Worm (Caenorhabditis elegans) whole organism, L4/young adult: ENCODE measurements around the gene H12D21.10.
"Not testable (repeated sequence)": the region's sequence is repeated elsewhere in the genome, so short reads cannot be mapped to it uniquely, and the experiment has no call there.

Experiments used
- W03F9.2 ChIP-seq: fragments of 150-350 bp; optimal IDR thresholded peaks from 2 replicates; lab custom pipeline; 2014; ENCODE audit warnings: missing biosample characterization, missing genetic modification characterization
- dao-5 ChIP-seq: sonication (generic microtip); optimal IDR thresholded peaks from 2 replicates; lab custom pipeline; 2016; ENCODE audit warnings: missing genotype, missing genetic modification characterization, moderate library complexity, missing compliant biosample characterization
- him-1 ChIP-seq: sonication (generic microtip); optimal IDR thresholded peaks from 2 replicates; lab custom pipeline; 2016; ENCODE audit warnings: missing genotype, missing genetic modification reagents, missing genetic modification characterization, missing compliant biosample characterization

H12D21.10 gene

ce11 chrV:14899545-14899944 lies at the start of gene H12D21.10:
Gene H12D21.10, plus strand, starts transcription at chrV:14899804.
- no peak for TF ChIP-seq him-1 (tag; lab: Kevin White, UChicago)

- TF ChIP-seq W03F9.2 (no peak), him-1 (tag; lab: Kevin White, UChicago) (no peak), dao-5 (tag; lab: Kevin White, UChicago) (no peak)
Measured at ce11 chrV:14850530-14850929, 49.1 kb upstream of the H12D21.10 start.

- TF ChIP-seq dao-5 (tag; lab: Kevin White, UChicago) (no peak), W03F9.2 (no peak), him-1 (tag; lab: Kevin White, UChicago) (peak; percentile 38)
Measured at ce11 chrV:14851206-14851605, 48.4 kb upstream of the H12D21.10 start.

ce11 chrV:14851972-14852371 lies 47.6 kb upstream of the H12D21.10 start:
- TF ChIP-seq him-1 (tag; lab: Kevin White, UChicago), result no peak
- no peak for TF ChIP-seq W03F9.2
- no peak for TF ChIP-seq dao-5 (tag; lab: Kevin White, UChicago)

ce11 chrV:14852620-14853019 lies 47.0 kb upstream of the H12D21.10 start:
- no peak for TF ChIP-seq dao-5 (tag; lab: Kevin White, UChicago)
- TF ChIP-seq W03F9.2, result no peak

- no peak for TF ChIP-seq W03F9.2
- no peak for TF ChIP-seq him-1 (tag; lab: Kevin White, UChicago)
- TF ChIP-seq dao-5 (tag; lab: Kevin White, UChicago), result no peak
Measured at ce11 chrV:14853739-14854138, 45.9 kb upstream of the H12D21.10 start.

ce11 chrV:14854261-14854660 lies 45.3 kb upstream of the H12D21.10 start:
- TF ChIP-seq him-1 (tag; lab: Kevin White, UChicago) (no peak), W03F9.2 (no peak)

- peak; percentile 9 for TF ChIP-seq him-1 (tag; lab: Kevin White, UChicago)
- TF ChIP-seq W03F9.2, result no peak
Measured at ce11 chrV:14855626-14856025, 44.0 kb upstream of the H12D21.10 start.

- TF ChIP-seq him-1 (tag; lab: Kevin White, UChicago), result no peak
- TF ChIP-seq dao-5 (tag; lab: Kevin White, UChicago), result no peak
- no peak for TF ChIP-seq W03F9.2
Measured at ce11 chrV:14858503-14858902, 41.1 kb upstream of the H12D21.10 start, which contains the start of gene npr-13. Gene npr-13, minus strand, starts transcription at chrV:14858603.

- TF ChIP-seq him-1 (tag; lab: Kevin White, UChicago) (no peak), W03F9.2 (no peak), dao-5 (tag; lab: Kevin White, UChicago) (no peak)
Measured at ce11 chrV:14859380-14859779, 40.2 kb upstream of the H12D21.10 start.

ce11 chrV:14868181-14868580 lies 31.4 kb upstream of the H12D21.10 start, which contains the start of gene gcy-14:
Gene gcy-14, minus strand, starts transcription at chrV:14868281.
- TF ChIP-seq W03F9.2, result no peak
- no peak for TF ChIP-seq him-1 (tag; lab: Kevin White, UChicago)

ce11 chrV:14871365-14871764 lies 28.2 kb upstream of the H12D21.10 start, which contains the start of gene ZC412.3:
Gene ZC412.3, minus strand, starts transcription at chrV:14871547.
- TF ChIP-seq dao-5 (tag; lab: Kevin White, UChicago) (no peak), W03F9.2 (no peak), him-1 (tag; lab: Kevin White, UChicago) (no peak)

- TF ChIP-seq dao-5 (tag; lab: Kevin White, UChicago), result no peak
- TF ChIP-seq W03F9.2, result no peak
- TF ChIP-seq him-1 (tag; lab: Kevin White, UChicago), result no peak
Measured at ce11 chrV:14875371-14875770, 24.2 kb upstream of the H12D21.10 start, which contains the start of gene ZC412.5. Gene ZC412.5, minus strand, starts transcription at chrV:14875471.

ce11 chrV:14876257-14876656 lies 23.3 kb upstream of the H12D21.10 start:
- TF ChIP-seq him-1 (tag; lab: Kevin White, UChicago) (no peak), W03F9.2 (no peak), dao-5 (tag; lab: Kevin White, UChicago) (no peak)

ce11 chrV:14876724-14877123 lies 22.9 kb upstream of the H12D21.10 start, which contains the start of gene ZC412.10:
Gene ZC412.10, minus strand, starts transcription at chrV:14876824.
- TF ChIP-seq dao-5 (tag; lab: Kevin White, UChicago); him-1 (tag; lab: Kevin White, UChicago); W03F9.2: not testable (repeated sequence)
